Worm (Caenorhabditis elegans) whole organism, young adult: ENCODE results near the gene C16A11.5.

Experiments used
- F22D6.2 ChIP-seq: sonication (generic microtip); optimal IDR thresholded peaks from 2 replicates; lab custom pipeline; 2016; ENCODE audit warnings: mild to moderate bottlenecking, missing genetic modification characterization, missing compliant biosample characterization
- F33H1.4 ChIP-seq: fragments of 200-800 bp; sonication (Bioruptor generic); IDR thresholded peaks from 2 replicates; pipeline ENCODE4 v1.3.6; 2022; ENCODE audit warnings: missing genetic modification reagents, missing genetic modification characterization, missing compliant biosample characterization
- F49E8.2 ChIP-seq: sonication (generic microtip); optimal IDR thresholded peaks from 3 replicates; lab custom pipeline; 2017; ENCODE audit warnings: missing genetic modification characterization, mild to moderate bottlenecking, missing compliant biosample characterization, antibody characterized with exemption, moderate library complexity; ENCODE audit not compliant: insufficient read depth
- F57A8.1 ChIP-seq: fragments of 200-800 bp; sonication (Bioruptor generic); optimal IDR thresholded peaks from 2 replicates; lab custom pipeline; 2018; ENCODE audit warnings: mild to moderate bottlenecking, missing genetic modification characterization, moderate library complexity, missing compliant biosample characterization
- K11D2.4 ChIP-seq: fragments of 200-800 bp; sonication (Bioruptor generic); IDR thresholded peaks from 2 replicates; pipeline ENCODE4 v1.3.6; 2022; ENCODE audit warnings: missing genetic modification reagents, missing genetic modification characterization, missing compliant biosample characterization
- K12H6.12 ChIP-seq: fragments of 200-800 bp; sonication (Bioruptor generic); optimal IDR thresholded peaks from 2 replicates; lab custom pipeline; 2018; ENCODE audit warnings: mild to moderate bottlenecking, missing genetic modification characterization, missing compliant biosample characterization
- Y95B8A.8 ChIP-seq: fragments of 200-800 bp; sonication (Bioruptor generic); IDR thresholded peaks from 2 replicates; pipeline ENCODE4 v1.3.6; 2022; ENCODE audit warnings: missing genetic modification reagents, missing genetic modification characterization, missing compliant biosample characterization
- akir-1 ChIP-seq: fragments of 200-800 bp; sonication (Bioruptor generic); optimal IDR thresholded peaks from 2 replicates; lab custom pipeline; 2018; ENCODE audit warnings: mild to moderate bottlenecking, missing genetic modification characterization, moderate library complexity, missing compliant biosample characterization
- aptf-3 ChIP-seq: fragments of 200-800 bp; sonication (Bioruptor generic); IDR thresholded peaks from 2 replicates; pipeline ENCODE4 v1.3.6; 2022; ENCODE audit warnings: missing genetic modification characterization, missing compliant biosample characterization
- athp-1 ChIP-seq: sonication (generic microtip); optimal IDR thresholded peaks from 2 replicates; lab custom pipeline; 2017; ENCODE audit warnings: mild to moderate bottlenecking, missing genetic modification characterization, missing compliant biosample characterization
- attf-6 ChIP-seq: fragments of 200-800 bp; sonication (Bioruptor generic); IDR thresholded peaks from 2 replicates; pipeline ENCODE4 v1.3.6; 2022; ENCODE audit warnings: missing genetic modification reagents, missing genetic modification characterization, missing compliant biosample characterization
- bed-1 ChIP-seq: fragments of 200-800 bp; sonication (Bioruptor generic); IDR thresholded peaks from 2 replicates; pipeline ENCODE4 v1.3.6; 2022; ENCODE audit warnings: missing genetic modification reagents, missing genetic modification characterization, missing compliant biosample characterization
- cebp-1 ChIP-seq, 2 experiments: fragments of 200-800 bp in 1 of 2; sonication (Bioruptor generic) in 1 of 2; sonication (generic microtip) in 1 of 2; IDR thresholded peaks in 1 of 2; optimal IDR thresholded peaks in 1 of 2; 2 replicates each; pipeline versions ENCODE4 v1.3.6 to Lab custom; 2017 to 2022; ENCODE audit warnings: missing compliant biosample characterization in 2 of 2, missing genetic modification characterization in 2 of 2, mild to moderate bottlenecking in 1 of 2, missing genetic modification reagents in 1 of 2, moderate library complexity in 1 of 2
- ceh-27 ChIP-seq: fragments of 200-800 bp; sonication (Bioruptor generic); optimal IDR thresholded peaks from 2 replicates; lab custom pipeline; 2018; ENCODE audit warnings: mild to moderate bottlenecking, missing genetic modification characterization, moderate library complexity, missing compliant biosample characterization
- ceh-58 ChIP-seq: fragments of 200-800 bp; sonication (Bioruptor generic); IDR thresholded peaks from 2 replicates; pipeline ENCODE4 v1.3.6; 2022; ENCODE audit warnings: missing genetic modification characterization, missing compliant biosample characterization
- chd-7 ChIP-seq: sonication (generic microtip); optimal IDR thresholded peaks from 2 replicates; lab custom pipeline; 2016; ENCODE audit warnings: mild to moderate bottlenecking, missing genetic modification characterization, moderate library complexity, missing compliant biosample characterization
- efl-1 ChIP-seq: fragments of 150-350 bp; optimal IDR thresholded peaks from 2 replicates; lab custom pipeline; 2014; ENCODE audit warnings: missing biosample characterization, missing genetic modification reagents, missing genetic modification characterization
- egl-18 ChIP-seq: fragments of 200-800 bp; sonication (Bioruptor generic); IDR thresholded peaks from 2 replicates; pipeline ENCODE4 v1.3.6; 2022; ENCODE audit warnings: missing genetic modification reagents, missing genetic modification characterization, missing compliant biosample characterization
- ekl-4 ChIP-seq: fragments of 200-800 bp; sonication (Bioruptor generic); IDR thresholded peaks from 2 replicates; pipeline ENCODE4 v1.3.6; 2022; ENCODE audit warnings: missing genetic modification reagents, missing genetic modification characterization, missing compliant biosample characterization
- fkh-3 ChIP-seq: sonication (generic microtip); optimal IDR thresholded peaks from 2 replicates; lab custom pipeline; 2016; ENCODE audit warnings: mild to moderate bottlenecking, missing genetic modification characterization, missing compliant biosample characterization
- gei-17 ChIP-seq: fragments of 200-800 bp; sonication (Bioruptor generic); optimal IDR thresholded peaks from 2 replicates; lab custom pipeline; 2018; ENCODE audit warnings: mild to moderate bottlenecking, missing genetic modification characterization, missing compliant biosample characterization
- hmg-1.2 ChIP-seq: fragments of 200-800 bp; sonication (Bioruptor generic); IDR thresholded peaks from 2 replicates; pipeline ENCODE4 v1.3.6; 2022; ENCODE audit warnings: missing genetic modification reagents, missing genetic modification characterization, missing compliant biosample characterization
- hrde-1 ChIP-seq: sonication (generic microtip); optimal IDR thresholded peaks from 2 replicates; lab custom pipeline; 2016; ENCODE audit warnings: missing genetic modification characterization, mild to moderate bottlenecking, missing compliant biosample characterization, moderate library complexity, missing genotype, missing genetic modification reagents, borderline replicate concordance
- lag-1 ChIP-seq: fragments of 200-800 bp; sonication (Bioruptor generic); IDR thresholded peaks from 2 replicates; pipeline ENCODE4 v1.3.6; 2022; ENCODE audit warnings: missing genetic modification reagents, missing genetic modification characterization, missing compliant biosample characterization
- lin-26 ChIP-seq: fragments of 200-800 bp; sonication (Bioruptor generic); IDR thresholded peaks from 2 replicates; pipeline ENCODE4 v1.3.6; 2022; ENCODE audit warnings: missing genetic modification reagents, missing genetic modification characterization, missing compliant biosample characterization
- lin-35 ChIP-seq, 3 experiments: fragments of 150-350 bp in 2 of 3; sonication (generic microtip) in 1 of 3; optimal IDR thresholded peaks; 2 replicates each; lab custom pipeline; 2014 to 2018; ENCODE audit warnings: missing biosample characterization in 3 of 3, missing genetic modification characterization in 3 of 3, missing genetic modification reagents in 3 of 3
- lin-54 ChIP-seq: fragments of 200-800 bp; sonication (Bioruptor generic); optimal IDR thresholded peaks from 2 replicates; lab custom pipeline; 2018; ENCODE audit warnings: mild to moderate bottlenecking, missing genetic modification characterization, missing compliant biosample characterization
- lir-1 ChIP-seq: fragments of 200-800 bp; sonication (Bioruptor generic); conservative IDR thresholded peaks from 2 replicates; pipeline ENCODE4 v1.3.6; 2022; ENCODE audit warnings: missing genetic modification reagents, missing genetic modification characterization, missing compliant biosample characterization
- lsl-1 ChIP-seq: fragments of 200-800 bp; sonication (Bioruptor generic); optimal IDR thresholded peaks from 2 replicates; lab custom pipeline; 2018; ENCODE audit warnings: mild to moderate bottlenecking, missing genetic modification characterization, moderate library complexity, missing compliant biosample characterization
- lsy-27 ChIP-seq: sonication (generic microtip); optimal IDR thresholded peaks from 2 replicates; lab custom pipeline; 2017; ENCODE audit warnings: missing genetic modification characterization, mild to moderate bottlenecking, missing compliant biosample characterization, antibody characterized with exemption, missing genotype, borderline replicate concordance; ENCODE audit not compliant: insufficient read depth
- madf-3 ChIP-seq: fragments of 200-800 bp; sonication (Bioruptor generic); IDR thresholded peaks from 2 replicates; pipeline ENCODE4 v1.3.6; 2022; ENCODE audit warnings: missing genetic modification reagents, missing genetic modification characterization, missing compliant biosample characterization
- madf-6 ChIP-seq: fragments of 200-800 bp; sonication (Bioruptor generic); IDR thresholded peaks from 2 replicates; pipeline ENCODE4 v1.3.6; 2022; ENCODE audit warnings: missing genetic modification reagents, missing genetic modification characterization, missing compliant biosample characterization
- mcd-1 ChIP-seq: fragments of 200-800 bp; sonication (Bioruptor generic); IDR thresholded peaks from 2 replicates; pipeline ENCODE4 v1.3.6; 2022; ENCODE audit warnings: missing genetic modification reagents, missing genetic modification characterization, missing compliant biosample characterization
- mes-4 ChIP-seq: sonication (generic microtip); optimal IDR thresholded peaks from 2 replicates; lab custom pipeline; 2016; ENCODE audit warnings: missing genotype, missing genetic modification characterization, missing compliant biosample characterization
- nfya-1 ChIP-seq: sonication (generic microtip); optimal IDR thresholded peaks from 2 replicates; lab custom pipeline; 2017; ENCODE audit warnings: antibody characterized with exemption, missing compliant biosample characterization, missing genetic modification characterization, borderline replicate concordance; ENCODE audit not compliant: insufficient read depth
- nfya-2 ChIP-seq: fragments of 200-800 bp; sonication (Bioruptor generic); IDR thresholded peaks from 2 replicates; pipeline ENCODE4 v1.3.6; 2022; ENCODE audit warnings: missing genetic modification reagents, missing genetic modification characterization, missing compliant biosample characterization
- nhr-120 ChIP-seq: fragments of 200-800 bp; sonication (Bioruptor generic); IDR thresholded peaks from 2 replicates; pipeline ENCODE4 v1.3.6; 2022; ENCODE audit warnings: missing genetic modification characterization, missing compliant biosample characterization
- nhr-27 ChIP-seq: fragments of 200-800 bp; sonication (Bioruptor generic); optimal IDR thresholded peaks from 2 replicates; lab custom pipeline; 2018; ENCODE audit warnings: mild to moderate bottlenecking, missing genetic modification characterization, moderate library complexity, missing compliant biosample characterization
- sdz-38 ChIP-seq: sonication (generic microtip); optimal IDR thresholded peaks from 2 replicates; lab custom pipeline; 2016; ENCODE audit warnings: missing genotype, missing genetic modification characterization, missing compliant biosample characterization
- sea-2 ChIP-seq: fragments of 200-800 bp; sonication (Bioruptor generic); IDR thresholded peaks from 2 replicates; pipeline ENCODE4 v1.3.6; 2022; ENCODE audit warnings: missing genetic modification characterization, missing compliant biosample characterization
- snpc-1.3 ChIP-seq: sonication (generic microtip); optimal IDR thresholded peaks from 2 replicates; lab custom pipeline; 2017; ENCODE audit warnings: missing genetic modification characterization, mild to moderate bottlenecking, missing compliant biosample characterization, antibody characterized with exemption, moderate library complexity, missing genotype, missing genetic modification reagents; ENCODE audit not compliant: insufficient read depth
- snpc-3.4 ChIP-seq: sonication (generic microtip); optimal IDR thresholded peaks from 2 replicates; lab custom pipeline; 2017; ENCODE audit warnings: missing genetic modification characterization, mild to moderate bottlenecking, missing compliant biosample characterization, antibody characterized with exemption, moderate library complexity, missing genotype, missing genetic modification reagents
- zfh-2 ChIP-seq: fragments of 200-800 bp; sonication (Bioruptor generic); conservative IDR thresholded peaks from 2 replicates; pipeline ENCODE4 v1.3.6; 2022; ENCODE audit warnings: missing genetic modification reagents, missing genetic modification characterization, missing compliant biosample characterization
- ztf-22 ChIP-seq: fragments of 200-800 bp; sonication (Bioruptor generic); optimal IDR thresholded peaks from 2 replicates; lab custom pipeline; 2018; ENCODE audit warnings: mild to moderate bottlenecking, missing genetic modification characterization, moderate library complexity, missing compliant biosample characterization
- ztf-25 ChIP-seq: fragments of 200-800 bp; sonication (Bioruptor generic); IDR thresholded peaks from 2 replicates; pipeline ENCODE4 v1.3.6; 2022; ENCODE audit warnings: missing genetic modification reagents, missing genetic modification characterization, missing compliant biosample characterization
- ztf-3 ChIP-seq: fragments of 200-800 bp; sonication (Bioruptor generic); optimal IDR thresholded peaks from 2 replicates; lab custom pipeline; 2018; ENCODE audit warnings: mild to moderate bottlenecking, missing genetic modification characterization, missing compliant biosample characterization

The C16A11.5 gene

ce11 chrII:4228112-4228770, 5.1 kb downstream of the C16A11.5 start (continued):
- TF ChIP-seq lin-26 (GFP tag; lab: Robert Waterston, UW) = no peak
- TF ChIP-seq sea-2 (GFP tag; lab: Robert Waterston, UW) = no peak
- TF ChIP-seq nhr-120 (GFP tag; lab: Robert Waterston, UW) = no peak
- no peak for TF ChIP-seq athp-1 (tag; lab: Kevin White, UChicago)
- no peak for TF ChIP-seq nfya-1
- no peak for TF ChIP-seq sdz-38
- no peak for TF ChIP-seq attf-6
- peak; percentile 10 for TF ChIP-seq chd-7 (tag; lab: Kevin White, UChicago)
- TF ChIP-seq K12H6.12 = no peak
- TF ChIP-seq F57A8.1 = no peak
- no peak for TF ChIP-seq nfya-2
- peak; percentile 69 for TF ChIP-seq F49E8.2
- 0 out of 2 replicates have a peak, but pooled peaks have one; percentile 24 for TF ChIP-seq hmg-1.2 (GFP tag; lab: Robert Waterston, UW)
- TF ChIP-seq efl-1 (GFP tag; lab: Kevin White, UChicago) = no peak
- TF ChIP-seq ceh-58 = no peak
- TF ChIP-seq akir-1 (GFP tag; lab: Kevin White, UChicago) = no peak
- peak; percentile 49 for TF ChIP-seq F33H1.4 (GFP tag; lab: Robert Waterston, UW)
- no peak for TF ChIP-seq ztf-3 (GFP tag; lab: Kevin White, UChicago)
- peak; percentile 53 for TF ChIP-seq fkh-3 (tag; lab: Kevin White, UChicago)
- peak; percentile 25 for TF ChIP-seq lsl-1 (GFP tag; lab: Kevin White, UChicago)
- TF ChIP-seq lir-1 = no peak
- peak; percentile 18 for TF ChIP-seq lin-54 (GFP tag; lab: Kevin White, UChicago)
- no peak for TF ChIP-seq nhr-27
- peak; percentile 38; the same call in 1 of the 2 replicates for TF ChIP-seq mcd-1 (GFP tag; lab: Robert Waterston, UW)
- TF ChIP-seq egl-18 (GFP tag; lab: Robert Waterston, UW) = no peak
- no peak for TF ChIP-seq ztf-25 (GFP tag; lab: Robert Waterston, UW)
- TF ChIP-seq madf-3 = no peak
- no peak for TF ChIP-seq bed-1 (GFP tag; lab: Robert Waterston, UW)
- peak; percentile 74 for TF ChIP-seq zfh-2 (GFP tag; lab: Robert Waterston, UW)
- TF ChIP-seq snpc-3.4 (tag; lab: Kevin White, UChicago) = no peak
- no peak for TF ChIP-seq cebp-1 (GFP tag; IDR thresholded peaks at IDR 0.05; lab: Robert Waterston, UW)
- peak; percentile 4 for TF ChIP-seq cebp-1 (tag; optimal IDR thresholded peaks at IDR 0.05; lab: Kevin White, UChicago)
- TF ChIP-seq ekl-4 = no peak; the same call in 1 of the 2 replicates
- no peak for TF ChIP-seq lin-35 (GFP tag; optimal IDR thresholded peaks at IDR 0.05; lab: Kevin White, UChicago)
- no peak for TF ChIP-seq hrde-1
- TF ChIP-seq aptf-3 (GFP tag; lab: Robert Waterston, UW) = 0 out of 2 replicates have a peak, but pooled peaks have one; percentile 25
- TF ChIP-seq Y95B8A.8 (GFP tag; lab: Robert Waterston, UW) = no peak
- TF ChIP-seq F22D6.2 (tag; lab: Kevin White, UChicago) = no peak
- TF ChIP-seq ceh-27 = no peak
- TF ChIP-seq lsy-27 (tag; lab: Kevin White, UChicago) = no peak
- TF ChIP-seq madf-6 = peak; percentile 66
- TF ChIP-seq gei-17 (GFP tag; lab: Kevin White, UChicago) = no peak
- no peak for TF ChIP-seq lag-1 (GFP tag; lab: Robert Waterston, UW)
- no peak for TF ChIP-seq snpc-1.3 (tag; lab: Kevin White, UChicago)
- no peak for TF ChIP-seq mes-4 (tag; lab: Kevin White, UChicago)
- no peak for TF ChIP-seq ztf-22 (GFP tag; lab: Kevin White, UChicago)
- TF ChIP-seq K11D2.4 (GFP tag; lab: Robert Waterston, UW) = no peak
